Fruit fly (Drosophila melanogaster) whole organism: ENCODE results near the gene CG3557.

Source experiments
- CG8478 ChIP-seq: fragments of >200 bp; optimal IDR thresholded peaks from 2 replicates; lab custom pipeline; 2018; ENCODE audit warnings: inconsistent platforms
- Dll ChIP-seq: fragments of >200 bp; optimal IDR thresholded peaks from 2 replicates; lab custom pipeline; 2017
- EcR ChIP-seq, 2 experiments: fragments of >200 bp; optimal IDR thresholded peaks; 2 replicates each; lab custom pipeline; 2017; ENCODE audit warnings: missing biosample characterization in 2 of 2, missing genetic modification characterization in 2 of 2, missing genetic modification reagents in 2 of 2
- pan ChIP-seq: fragments of >200 bp; optimal IDR thresholded peaks from 2 replicates; lab custom pipeline; 2017
- psq ChIP-seq: fragments of >200 bp; optimal IDR thresholded peaks from 2 replicates; lab custom pipeline; 2017
- usp ChIP-seq: fragments of >200 bp; optimal IDR thresholded peaks from 2 replicates; lab custom pipeline; 2017; ENCODE audit warnings: missing biosample characterization, missing genetic modification characterization, mixed read lengths

Gene CG3557

DNA sequence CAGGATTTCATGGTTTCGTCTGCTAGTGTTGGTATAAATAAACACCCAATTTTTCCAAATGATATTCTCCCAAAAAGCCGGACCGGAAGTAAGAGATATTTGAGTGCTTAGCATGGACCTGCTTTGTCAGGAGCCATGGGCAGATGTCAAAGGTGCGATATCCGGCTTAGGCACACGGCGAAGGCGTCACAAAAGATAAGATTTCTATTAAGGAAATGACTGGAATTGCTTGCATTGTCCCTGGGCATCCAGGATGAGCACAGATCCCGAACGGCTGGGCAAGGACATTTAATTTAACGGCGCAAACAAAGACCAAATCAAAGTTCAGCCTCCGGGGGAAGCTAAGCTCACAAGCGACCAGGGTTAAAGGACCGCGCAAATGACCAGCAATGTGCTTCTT is at the start of gene CG3557:
Gene CG3557, minus strand, starts transcription at position 101 of the 400 bp plus-strand sequence.
- TF ChIP-seq CG8478 (lab: Kevin White, UChicago) (no peak), usp (GFP tag; lab: Kevin White, UChicago) (no peak), psq (no peak), Dll (lab: Kevin White, UChicago) (no peak), pan (no peak), EcR (GFP tag; optimal IDR thresholded peaks at IDR 0.05; lab: Kevin White, UChicago) (no peak)

DNA sequence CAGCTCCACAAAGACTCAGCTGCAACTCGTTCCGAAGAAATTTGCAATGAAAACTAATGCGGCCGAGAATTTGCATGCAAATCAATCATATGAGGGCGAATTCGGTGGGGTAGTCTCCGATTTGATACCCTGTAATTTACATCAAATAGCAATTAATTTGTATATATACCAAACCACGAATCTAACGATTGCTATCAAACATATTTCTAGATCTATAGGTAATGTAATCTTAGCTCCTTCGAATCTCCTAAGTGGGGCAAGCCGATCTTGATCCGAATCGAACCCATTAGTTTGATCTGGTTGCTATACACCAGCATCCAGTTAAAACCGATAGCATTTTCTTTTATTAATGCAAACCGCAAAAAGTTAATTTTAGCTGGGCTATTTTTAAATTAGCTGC is 48.6 kb upstream of the CG3557 start:
- TF ChIP-seq CG8478 (lab: Kevin White, UChicago) (no peak), usp (GFP tag; lab: Kevin White, UChicago) (no peak), EcR (GFP tag; optimal IDR thresholded peaks at IDR 0.05; lab: Kevin White, UChicago) (no peak), psq (no peak), pan (no peak), Dll (lab: Kevin White, UChicago) (no peak)

DNA sequence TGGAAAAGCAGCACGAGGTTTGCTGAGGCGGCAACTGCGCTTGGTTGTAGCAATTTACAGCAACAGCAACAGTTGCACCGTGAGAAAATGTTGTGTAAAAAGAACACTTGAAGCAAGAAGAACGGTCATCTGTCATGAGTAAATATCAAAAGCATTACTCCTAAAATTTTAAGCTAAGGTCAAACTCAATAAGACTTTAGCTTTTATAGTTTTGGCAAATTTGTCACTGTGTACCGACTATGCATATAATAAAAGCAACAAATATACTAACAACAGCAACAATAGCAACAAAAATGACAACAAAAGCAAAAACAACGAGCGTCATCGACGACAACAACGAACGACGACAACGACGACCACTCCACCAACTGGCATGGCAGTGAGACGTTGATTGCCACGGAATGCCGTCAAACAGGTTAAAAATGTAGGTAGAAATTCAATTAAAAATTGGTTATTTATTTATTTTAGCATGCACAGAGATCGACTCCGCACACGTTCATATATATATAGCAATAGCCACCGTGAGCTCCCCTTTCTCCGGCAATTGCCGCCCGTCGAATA is 48.0 kb upstream of the CG3557 start:
- TF ChIP-seq psq: no peak
- TF ChIP-seq CG8478 (lab: Kevin White, UChicago): no peak
- TF ChIP-seq pan: no peak
- TF ChIP-seq usp (GFP tag; lab: Kevin White, UChicago): no peak
- TF ChIP-seq Dll (lab: Kevin White, UChicago): no peak

DNA sequence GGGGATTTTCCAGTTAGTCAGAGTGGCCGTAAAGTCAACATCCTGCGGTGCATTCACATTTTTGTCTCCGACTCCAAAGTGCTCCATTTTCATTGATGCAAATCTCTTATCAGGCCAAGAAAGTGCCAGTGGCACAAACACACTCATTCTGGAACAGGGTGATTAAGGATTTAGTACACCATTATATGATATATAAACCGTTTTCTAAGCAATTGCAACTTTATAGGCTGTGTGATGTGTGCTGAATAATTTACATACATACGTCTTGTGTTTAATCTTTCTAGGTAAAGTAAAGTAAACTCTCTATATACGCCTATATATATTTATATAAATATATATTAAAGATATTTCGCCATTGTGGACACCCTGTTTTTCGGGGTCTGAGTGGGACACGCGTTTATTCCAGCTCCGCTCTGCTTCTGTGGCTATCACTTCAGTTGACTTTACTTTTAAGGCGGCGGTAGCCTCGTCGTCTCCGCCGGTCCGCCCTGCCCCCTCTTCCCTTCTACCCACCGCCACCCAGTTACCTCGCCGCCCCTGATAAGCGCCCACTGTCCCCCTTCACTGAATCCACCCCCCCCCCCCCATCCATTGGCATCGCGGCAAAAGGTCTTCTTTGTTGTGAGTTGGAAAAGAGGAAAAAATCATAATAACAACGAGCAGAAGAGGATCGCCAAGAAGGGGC is 47.4 kb upstream of the CG3557 start:
- TF ChIP-seq usp (GFP tag; lab: Kevin White, UChicago): no peak
- TF ChIP-seq psq: no peak
- TF ChIP-seq Dll (lab: Kevin White, UChicago): no peak
- TF ChIP-seq EcR (GFP tag; optimal IDR thresholded peaks at IDR 0.05; lab: Kevin White, UChicago): no peak
- TF ChIP-seq pan: no peak
- no peak for TF ChIP-seq CG8478 (lab: Kevin White, UChicago)

DNA sequence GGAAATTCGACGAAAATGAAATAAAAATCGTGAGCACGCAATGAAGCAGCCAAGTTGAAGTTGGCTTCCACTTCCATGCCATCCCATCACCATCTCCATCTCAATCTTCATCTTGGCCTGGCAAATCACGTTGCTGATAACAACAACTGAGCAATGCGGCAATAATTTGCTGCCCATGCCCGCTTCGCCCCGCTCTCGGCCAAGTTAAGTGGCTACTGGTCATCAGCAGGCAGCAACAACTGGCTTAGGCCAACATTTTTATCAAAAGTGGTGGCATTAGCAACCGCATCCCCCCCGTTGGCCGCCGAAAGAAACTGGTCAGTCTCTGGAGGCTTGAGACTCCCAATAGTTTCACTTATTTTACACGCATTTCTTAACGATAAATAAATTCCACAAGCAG is 44.7 kb upstream of the CG3557 start:
- TF ChIP-seq CG8478 (lab: Kevin White, UChicago) (no peak), EcR (GFP tag; optimal IDR thresholded peaks at IDR 0.05; lab: Kevin White, UChicago) (no peak), Dll (lab: Kevin White, UChicago) (no peak), psq (no peak), pan (no peak), usp (GFP tag; lab: Kevin White, UChicago) (no peak)

DNA sequence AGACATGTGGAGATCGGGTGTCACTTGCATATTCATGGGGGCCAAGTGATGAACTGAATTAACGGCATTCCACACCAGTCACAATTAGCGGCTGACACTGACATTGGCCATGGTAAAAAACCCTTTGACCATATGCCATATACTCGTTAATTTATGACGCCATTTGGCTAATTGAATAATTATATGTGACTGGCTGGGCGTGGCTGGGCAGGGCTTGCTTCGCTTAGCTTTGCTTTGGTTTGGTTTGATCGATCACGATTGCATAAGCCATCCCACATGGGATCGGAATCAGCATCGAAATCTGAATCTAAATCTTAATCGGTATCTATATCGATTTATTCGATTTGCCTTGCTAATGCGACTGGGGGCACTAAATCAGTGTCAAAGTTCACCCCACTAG is 44.0 kb upstream of the CG3557 start:
- TF ChIP-seq usp (GFP tag; lab: Kevin White, UChicago) (no peak), EcR (GFP tag; optimal IDR thresholded peaks at IDR 0.05; lab: Kevin White, UChicago) (no peak), pan (no peak), psq (no peak), CG8478 (lab: Kevin White, UChicago) (no peak), Dll (lab: Kevin White, UChicago) (no peak)

DNA sequence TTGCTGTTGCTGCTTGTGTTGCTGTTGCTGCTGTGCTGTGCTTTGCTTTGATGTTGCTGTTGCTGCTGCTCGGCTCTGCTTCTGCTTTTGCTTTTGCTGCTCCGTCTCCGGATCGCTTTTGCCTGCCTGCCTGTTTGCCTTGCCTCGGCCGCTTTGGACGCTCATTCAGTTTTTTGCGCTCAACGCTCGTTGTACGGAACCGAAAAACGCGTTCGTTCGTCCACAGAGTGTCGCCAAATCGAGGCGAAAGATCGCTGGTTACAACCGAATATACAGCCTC is 42.6 kb upstream of the CG3557 start, which contains the start of gene dpp:
Gene dpp, plus strand, starts transcription at position 164 of the 280 bp plus-strand sequence.
- no peak for TF ChIP-seq usp (GFP tag; lab: Kevin White, UChicago)
- no peak for TF ChIP-seq psq
- no peak for TF ChIP-seq CG8478 (lab: Kevin White, UChicago)
- no peak for TF ChIP-seq pan
- no peak for TF ChIP-seq EcR (GFP tag; optimal IDR thresholded peaks at IDR 0.05; lab: Kevin White, UChicago)
- TF ChIP-seq Dll (lab: Kevin White, UChicago): no peak

DNA sequence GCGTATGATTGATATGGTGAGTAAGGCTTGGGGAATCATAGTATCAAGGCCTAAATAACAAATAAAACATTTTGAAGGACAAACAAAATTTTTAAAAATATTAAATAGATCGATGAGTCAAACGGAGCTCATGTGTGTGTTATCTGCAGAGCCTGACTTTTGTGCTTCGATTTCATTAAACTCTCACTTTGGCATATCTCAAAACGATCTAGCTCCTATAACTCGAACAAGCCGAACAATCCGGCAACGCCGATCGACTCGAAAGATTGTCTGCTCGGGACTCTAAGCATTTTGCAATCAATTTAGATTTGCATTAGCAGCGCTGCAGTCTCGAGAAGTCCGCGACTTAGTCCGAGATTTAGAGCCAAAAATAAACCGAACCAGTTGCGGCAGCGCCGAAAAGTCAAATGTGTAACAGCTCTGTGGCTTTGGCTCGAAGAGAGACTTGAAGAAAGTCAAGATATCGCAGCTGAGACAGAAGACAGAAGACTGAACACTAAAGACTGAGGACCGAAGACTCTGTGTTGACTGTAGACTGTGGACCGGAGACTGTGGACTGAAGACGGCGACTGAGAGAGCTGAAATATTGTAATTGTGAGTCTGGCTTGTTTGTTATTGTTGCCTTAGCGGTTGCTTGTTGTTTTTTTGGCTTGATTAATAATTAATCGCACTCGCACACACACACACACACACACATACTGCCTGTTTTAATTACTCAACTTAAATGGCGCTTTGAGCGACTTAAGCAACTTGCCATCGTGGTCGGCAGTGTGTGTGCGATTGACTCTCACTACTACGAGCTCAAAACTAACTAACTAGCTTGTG is 42.0 kb upstream of the CG3557 start:
- TF ChIP-seq EcR (GFP tag; optimal IDR thresholded peaks at IDR 0.05; lab: Kevin White, UChicago): no peak
- no peak for TF ChIP-seq psq
- no peak for TF ChIP-seq CG8478 (lab: Kevin White, UChicago)
- no peak for TF ChIP-seq Dll (lab: Kevin White, UChicago)
- no peak for TF ChIP-seq usp (GFP tag; lab: Kevin White, UChicago)
- no peak for TF ChIP-seq pan

DNA sequence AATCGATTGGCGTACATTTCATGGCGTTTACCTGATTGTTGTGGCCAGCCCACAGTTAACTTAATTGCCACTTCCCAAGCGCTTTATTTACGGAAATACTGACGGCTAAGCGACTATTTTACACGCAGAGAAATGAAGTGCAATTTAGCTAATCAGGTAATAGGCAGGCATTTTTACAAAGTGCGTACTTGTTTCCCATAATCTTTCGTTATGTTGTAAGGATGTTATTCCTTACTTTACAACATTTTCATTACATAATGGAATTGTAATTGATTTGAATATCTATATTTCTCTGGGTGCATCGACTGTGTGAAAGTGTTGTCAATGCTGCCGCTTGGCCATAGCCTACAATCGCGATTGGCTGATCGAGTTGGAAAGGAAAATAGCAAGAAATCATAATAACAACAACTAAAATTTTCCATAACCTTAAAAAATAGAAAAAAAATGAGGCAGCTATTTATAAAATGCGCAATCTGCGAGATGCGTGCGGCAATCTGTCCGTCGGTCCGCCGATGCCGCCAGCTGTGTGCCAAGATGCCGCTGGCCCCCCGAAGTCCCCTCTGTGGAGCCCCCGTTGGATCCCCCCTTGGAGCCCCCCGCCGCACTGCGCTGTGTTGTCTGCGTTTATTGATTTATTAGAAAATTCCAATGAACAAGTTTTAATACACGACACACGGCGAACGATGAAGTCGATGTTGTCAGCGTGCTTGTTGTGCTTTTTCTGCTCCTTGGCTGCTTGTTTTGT is 41.0 kb upstream of the CG3557 start:
- TF ChIP-seq Dll (lab: Kevin White, UChicago) (no peak), CG8478 (lab: Kevin White, UChicago) (no peak), psq (no peak), EcR (GFP tag; optimal IDR thresholded peaks at IDR 0.05; lab: Kevin White, UChicago) (no peak), usp (GFP tag; lab: Kevin White, UChicago) (no peak), pan (no peak)

DNA sequence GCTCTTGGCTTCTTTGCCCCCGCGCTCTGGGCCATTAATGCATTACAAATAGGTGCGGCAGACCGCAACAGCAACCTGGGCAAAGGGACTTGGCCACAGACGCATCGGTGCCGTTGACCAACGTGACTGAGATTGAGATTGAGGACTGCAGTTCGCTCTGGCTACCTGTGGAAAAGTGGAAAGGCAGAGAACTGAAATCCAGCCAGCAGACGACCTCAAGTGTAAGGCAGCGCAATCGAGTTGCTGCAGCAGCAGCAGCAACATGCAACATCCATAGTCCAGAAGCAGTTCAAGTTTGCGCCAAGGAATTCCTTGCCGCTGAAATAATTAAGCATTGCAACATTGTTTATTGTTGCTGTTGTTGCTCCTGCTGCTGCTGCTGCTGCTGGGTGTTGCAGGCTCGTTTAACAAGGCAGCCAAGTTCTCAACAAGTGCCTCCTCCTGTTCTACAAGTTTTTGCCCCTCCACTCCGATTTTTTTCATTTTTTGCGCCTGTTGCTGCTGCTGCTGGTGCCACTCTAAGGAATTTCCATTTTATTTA is 40.1 kb upstream of the CG3557 start:
- no peak for TF ChIP-seq psq
- TF ChIP-seq EcR (GFP tag; optimal IDR thresholded peaks at IDR 0.05; lab: Kevin White, UChicago): no peak
- no peak for TF ChIP-seq usp (GFP tag; lab: Kevin White, UChicago)
- no peak for TF ChIP-seq pan
- TF ChIP-seq Dll (lab: Kevin White, UChicago): no peak
- TF ChIP-seq CG8478 (lab: Kevin White, UChicago): no peak

DNA sequence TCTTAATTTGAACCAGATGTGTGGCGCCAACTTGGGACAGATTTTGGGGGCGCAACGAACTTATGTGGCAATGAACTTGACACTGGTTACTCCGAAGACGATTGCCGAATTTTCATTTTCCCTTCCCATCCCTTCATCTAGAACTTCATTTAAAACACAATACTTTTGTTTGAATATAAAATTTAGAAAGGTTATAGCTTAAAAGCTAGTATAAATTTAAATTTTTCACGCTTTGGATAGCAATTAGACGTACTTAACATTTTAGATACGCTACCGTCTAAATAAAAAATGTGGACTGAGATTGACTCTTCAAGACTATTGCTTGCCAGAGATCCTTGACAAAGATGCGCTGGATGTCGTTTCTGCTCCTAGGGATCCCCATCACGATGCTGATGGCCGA is 38.9 kb upstream of the CG3557 start, which contains the start of gene CG44139:
Gene CG44139, plus strand, starts transcription at position 301 of the 400 bp plus-strand sequence.
- TF ChIP-seq EcR (GFP tag; optimal IDR thresholded peaks at IDR 0.05; lab: Kevin White, UChicago): no peak
- no peak for TF ChIP-seq psq
- no peak for TF ChIP-seq pan
- no peak for TF ChIP-seq Dll (lab: Kevin White, UChicago)
- no peak for TF ChIP-seq usp (GFP tag; lab: Kevin White, UChicago)
- TF ChIP-seq CG8478 (lab: Kevin White, UChicago): no peak
